Fruit fly (Drosophila melanogaster): ENCODE data around the gene out.

dm6 chrX:19323835-19324133, 1.9 kb upstream of the out start:
- TF ChIP-seq CG10565 (GFP tag; optimal IDR thresholded peaks at IDR 0.05) = no peak
- 0 out of 2 replicates have a peak, but pooled peaks have one; percentile 3 for TF ChIP-seq Bgb (GFP tag; IDR thresholded peaks at IDR 0.05; ENCODE audit: partially characterized antibody)
- TF ChIP-seq ara (GFP tag; IDR thresholded peaks at IDR 0.05) = peak; percentile 55
- TF ChIP-seq MESR4 (GFP tag; optimal IDR thresholded peaks at IDR 0.05) = peak; percentile 1
- peak; percentile 81 for TF ChIP-seq CG17328 (GFP tag; IDR thresholded peaks at IDR 0.05)
- TF ChIP-seq CG16863 (GFP tag; optimal IDR thresholded peaks at IDR 0.05) = peak; percentile 63
- peak; percentile 79 for TF ChIP-seq CG10147 (GFP tag; optimal IDR thresholded peaks at IDR 0.05)
- no peak for TF ChIP-seq da (GFP tag; optimal IDR thresholded peaks at IDR 0.05)
- peak; percentile 16 for TF ChIP-seq CG12104 (GFP tag; optimal IDR thresholded peaks at IDR 0.05)
- TF ChIP-seq row (GFP tag; IDR thresholded peaks at IDR 0.05) = peak; percentile 89
- peak; percentile 39 for TF ChIP-seq pum (GFP tag; optimal IDR thresholded peaks at IDR 0.05)
- no peak for TF ChIP-seq aop (GFP tag; IDR thresholded peaks at IDR 0.05)
- TF ChIP-seq B-H1 (GFP tag; IDR thresholded peaks at IDR 0.05) = peak; percentile 65

All from whole organism, embryonic.